Worm (Caenorhabditis elegans) whole organism, L4 larva: ENCODE results near the gene eri-12.
"Not testable (repeated sequence)": the region's sequence is repeated elsewhere in the genome, so short reads cannot be mapped to it uniquely, and the experiment has no call there.

Experiments
- F37D6.2 ChIP-seq: sonication (generic microtip); optimal IDR thresholded peaks from 2 replicates; lab custom pipeline; 2016; ENCODE audit warnings: mild to moderate bottlenecking, missing genetic modification characterization, missing compliant biosample characterization
- T26A8.4 ChIP-seq: fragments of 200-800 bp; sonication (Bioruptor generic); IDR thresholded peaks from 2 replicates; pipeline ENCODE4 v1.3.6; 2022; ENCODE audit warnings: missing genetic modification characterization, missing compliant biosample characterization
- ZK546.5 ChIP-seq, 2 experiments: sonication (generic microtip); optimal IDR thresholded peaks; 2 replicates each; lab custom pipeline; 2017; ENCODE audit warnings: missing biosample characterization in 2 of 2, missing genetic modification characterization in 2 of 2
- ceh-20 ChIP-seq: fragments of 200-800 bp; sonication (Bioruptor generic); IDR thresholded peaks from 2 replicates; pipeline ENCODE4 v1.3.6; 2022; ENCODE audit warnings: missing genetic modification reagents, missing genetic modification characterization, missing compliant biosample characterization
- daf-16 ChIP-seq, 3 experiments: sonication (generic microtip); optimal IDR thresholded peaks; 2 replicates each; lab custom pipeline; 2016 to 2017; ENCODE audit warnings: missing genetic modification characterization in 3 of 3, missing genetic modification reagents in 3 of 3, mild to moderate bottlenecking in 2 of 3, missing compliant biosample characterization in 2 of 3, missing biosample characterization in 1 of 3, moderate library complexity in 1 of 3
- daf-19 ChIP-seq: fragments of 200-800 bp; sonication (Bioruptor generic); conservative IDR thresholded peaks from 2 replicates; pipeline ENCODE4 v1.3.6; 2022; ENCODE audit warnings: missing genetic modification characterization, missing compliant biosample characterization
- daf-8 ChIP-seq: fragments of 200-800 bp; sonication (Bioruptor generic); IDR thresholded peaks from 2 replicates; pipeline ENCODE4 v1.3.6; 2022; ENCODE audit warnings: missing genetic modification characterization, missing compliant biosample characterization
- dmd-6 ChIP-seq: fragments of 200-800 bp; sonication (Bioruptor generic); IDR thresholded peaks from 2 replicates; pipeline ENCODE4 v1.3.6; 2022; ENCODE audit warnings: missing genetic modification reagents, missing genetic modification characterization, missing compliant biosample characterization
- dmd-9 ChIP-seq: fragments of 200-800 bp; sonication (Bioruptor generic); IDR thresholded peaks from 2 replicates; pipeline ENCODE4 v1.3.6; 2022; ENCODE audit warnings: missing genetic modification reagents, missing genetic modification characterization, missing compliant biosample characterization
- gei-8 ChIP-seq: fragments of 200-800 bp; sonication (Bioruptor generic); optimal IDR thresholded peaks from 2 replicates; lab custom pipeline; 2018; ENCODE audit warnings: mild to moderate bottlenecking, missing genetic modification characterization, missing compliant biosample characterization
- hlh-11 ChIP-seq: fragments of 200-800 bp; sonication (Bioruptor generic); optimal IDR thresholded peaks from 2 replicates; lab custom pipeline; 2018; ENCODE audit warnings: mild to moderate bottlenecking, missing genetic modification characterization, missing compliant biosample characterization
- hlh-30 ChIP-seq: sonication (generic microtip); optimal IDR thresholded peaks from 2 replicates; lab custom pipeline; 2017; ENCODE audit warnings: antibody characterized with exemption, mild to moderate bottlenecking, missing genetic modification characterization, missing compliant biosample characterization; ENCODE audit not compliant: insufficient read depth
- madf-5 ChIP-seq, 2 experiments: fragments of 200-800 bp; sonication (Bioruptor generic); IDR thresholded peaks; 2 replicates each; pipeline ENCODE4 v1.3.6; 2022; ENCODE audit warnings: missing compliant biosample characterization in 2 of 2, missing genetic modification characterization in 2 of 2
- mdl-1 ChIP-seq, 2 experiments: fragments of 150-350 bp in 1 of 2; sonication (generic microtip) in 1 of 2; optimal IDR thresholded peaks; 2 replicates each; lab custom pipeline; 2014 to 2017; ENCODE audit warnings: missing biosample characterization in 2 of 2, missing genetic modification characterization in 2 of 2
- mdt-29 ChIP-seq: fragments of 200-800 bp; sonication (Bioruptor generic); IDR thresholded peaks from 2 replicates; pipeline ENCODE4 v1.3.6; 2022; ENCODE audit warnings: missing genetic modification reagents, missing genetic modification characterization, missing compliant biosample characterization
- mes-2 ChIP-seq: sonication (generic microtip); optimal IDR thresholded peaks from 2 replicates; lab custom pipeline; 2016; ENCODE audit warnings: missing genotype, mild to moderate bottlenecking, missing genetic modification characterization, missing compliant biosample characterization; ENCODE audit not compliant: poor library complexity, severe bottlenecking
- mxl-2 ChIP-seq: fragments of 200-800 bp; sonication (Bioruptor generic); conservative IDR thresholded peaks from 2 replicates; pipeline ENCODE4 v1.3.6; 2022; ENCODE audit warnings: missing genetic modification reagents, missing genetic modification characterization, missing compliant biosample characterization
- mxl-3 ChIP-seq: fragments of 200-800 bp; sonication (Bioruptor generic); optimal IDR thresholded peaks from 2 replicates; lab custom pipeline; 2018; ENCODE audit warnings: mild to moderate bottlenecking, missing genetic modification characterization, missing compliant biosample characterization
- nhr-28 ChIP-seq: fragments of 150-350 bp; optimal IDR thresholded peaks from 2 replicates; lab custom pipeline; 2014; ENCODE audit warnings: missing biosample characterization, missing genetic modification characterization
- nhr-41 ChIP-seq: fragments of 200-800 bp; sonication (Bioruptor generic); IDR thresholded peaks from 2 replicates; pipeline ENCODE4 v1.3.6; 2022; ENCODE audit warnings: missing genetic modification reagents, missing genetic modification characterization, missing compliant biosample characterization
- nhr-42 ChIP-seq: fragments of 200-800 bp; sonication (Bioruptor generic); IDR thresholded peaks from 2 replicates; pipeline ENCODE4 v1.3.6; 2022; ENCODE audit warnings: missing genetic modification characterization, missing compliant biosample characterization
- nhr-77 ChIP-seq: fragments of 150-350 bp; optimal IDR thresholded peaks from 2 replicates; lab custom pipeline; 2014; ENCODE audit warnings: missing biosample characterization, missing genetic modification characterization
- php-3 ChIP-seq: fragments of 200-800 bp; sonication (Bioruptor generic); IDR thresholded peaks from 2 replicates; pipeline ENCODE4 v1.3.6; 2022; ENCODE audit warnings: missing genetic modification reagents, missing genetic modification characterization, missing compliant biosample characterization
- saeg-2 ChIP-seq: fragments of 200-800 bp; sonication (Bioruptor generic); IDR thresholded peaks from 2 replicates; pipeline ENCODE4 v1.3.6; 2022; ENCODE audit warnings: missing genetic modification reagents, missing genetic modification characterization, missing compliant biosample characterization
- set-16 ChIP-seq: fragments of 200-800 bp; sonication (Bioruptor generic); IDR thresholded peaks from 2 replicates; pipeline ENCODE4 v1.3.6; 2022; ENCODE audit warnings: missing genetic modification reagents, missing genetic modification characterization, missing compliant biosample characterization
- tag-97 ChIP-seq: fragments of 200-800 bp; sonication (Bioruptor generic); IDR thresholded peaks from 2 replicates; pipeline ENCODE4 v1.3.6; 2022; ENCODE audit warnings: missing genetic modification characterization, missing compliant biosample characterization
- unc-62 ChIP-seq, 3 experiments: fragments of 150-350 bp in 1 of 3; sonication (generic microtip); optimal IDR thresholded peaks in 2 of 3; peaks in 1 of 3; 1 replicate in 1 of 3; 2 replicates in 2 of 3; lab custom pipeline; 2014 to 2017; ENCODE audit warnings: missing biosample characterization in 3 of 3, missing genetic modification characterization in 3 of 3, missing genetic modification reagents in 3 of 3, missing genotype in 1 of 3
- zag-1 ChIP-seq: fragments of 150-350 bp; optimal IDR thresholded peaks from 2 replicates; lab custom pipeline; 2014; ENCODE audit warnings: missing biosample characterization, missing genetic modification characterization
- zfp-2 ChIP-seq: sonication (generic microtip); optimal IDR thresholded peaks from 2 replicates; lab custom pipeline; 2016; ENCODE audit warnings: mild to moderate bottlenecking, missing genetic modification characterization, missing compliant biosample characterization

eri-12 gene

DNA sequence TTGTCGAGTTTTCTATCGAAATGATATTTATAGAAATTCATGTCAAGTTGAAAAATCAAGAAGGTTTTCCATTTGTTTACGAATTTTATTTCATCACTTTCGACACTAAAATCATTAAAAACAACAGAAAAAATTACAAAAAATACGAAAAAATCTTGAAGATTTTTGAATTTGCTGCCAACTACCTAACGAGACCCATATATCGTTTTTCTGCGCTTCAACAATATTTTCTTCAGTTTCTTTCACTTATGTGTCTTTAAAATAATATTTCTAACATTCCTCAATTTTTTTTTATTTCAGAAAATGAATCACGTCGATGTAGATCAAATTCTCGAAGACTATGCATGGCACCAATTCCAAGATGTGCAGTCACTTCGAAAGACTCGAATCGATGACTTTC, 27.4 kb upstream of the eri-12 start, which contains the start of gene lin-24:
Gene lin-24 (plus strand): TSS at position 301 of the 400 bp plus-strand sequence.
- TF ChIP-seq dmd-6 (GFP tag; lab: Robert Waterston, UW), result no peak

DNA sequence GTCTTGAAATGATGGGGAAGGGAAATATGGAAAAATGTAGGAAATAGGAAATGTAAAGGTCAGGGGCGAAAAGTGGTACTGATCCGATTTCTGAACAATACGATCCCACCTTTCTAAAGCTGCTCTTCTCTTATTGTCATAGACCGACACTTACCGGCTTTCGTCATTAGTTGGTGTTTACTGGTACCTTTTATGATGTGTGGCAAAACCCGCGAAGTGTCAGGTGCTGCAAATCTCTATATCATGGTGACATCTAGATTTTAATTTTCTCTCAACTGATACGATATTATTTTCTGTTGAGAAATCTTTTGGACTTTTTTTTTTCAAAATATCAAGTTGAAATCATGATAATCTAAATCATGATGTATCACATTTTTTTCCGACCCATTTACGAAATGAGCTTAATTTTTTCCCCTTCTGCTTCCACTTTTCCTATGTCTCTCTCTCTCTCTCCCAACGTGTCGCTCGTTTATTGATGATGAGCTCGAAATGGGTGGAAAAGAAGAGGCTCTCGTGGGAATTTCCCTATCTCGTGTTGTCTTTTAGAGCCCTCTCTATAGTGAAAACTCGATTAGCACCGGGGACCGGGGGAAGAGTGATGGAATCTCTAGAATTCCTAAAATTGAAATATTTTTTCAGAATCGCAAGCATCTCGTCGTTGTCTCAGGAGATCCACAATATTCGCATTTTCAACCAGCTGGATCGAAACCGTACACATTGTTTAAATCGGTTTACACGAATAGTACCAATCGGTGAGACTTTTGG, 25.1 kb upstream of the eri-12 start:
- TF ChIP-seq ceh-20 (0 out of 2 replicates have a peak, but pooled peaks have one; percentile 16), hlh-30 (tag; lab: Kevin White, UChicago) (peak; percentile 17), mdl-1 (tag; optimal IDR thresholded peaks at IDR 0.05; lab: Kevin White, UChicago) (no peak), nhr-42 (no peak), mdt-29 (GFP tag; lab: Robert Waterston, UW) (no peak), ZK546.5 (tag; optimal IDR thresholded peaks at IDR 0.05; lab: Kevin White, UChicago) (no peak), unc-62 (GFP tag; optimal IDR thresholded peaks at IDR 0.05 in 1 of 2; lab: Kevin White, UChicago) (peak in 1 of 2 experiments; percentile 60), unc-62 (tag; optimal IDR thresholded peaks at IDR 0.05; lab: Kevin White, UChicago) (no peak)
- TF ChIP-seq, all 104 proteins: peak for 3

DNA sequence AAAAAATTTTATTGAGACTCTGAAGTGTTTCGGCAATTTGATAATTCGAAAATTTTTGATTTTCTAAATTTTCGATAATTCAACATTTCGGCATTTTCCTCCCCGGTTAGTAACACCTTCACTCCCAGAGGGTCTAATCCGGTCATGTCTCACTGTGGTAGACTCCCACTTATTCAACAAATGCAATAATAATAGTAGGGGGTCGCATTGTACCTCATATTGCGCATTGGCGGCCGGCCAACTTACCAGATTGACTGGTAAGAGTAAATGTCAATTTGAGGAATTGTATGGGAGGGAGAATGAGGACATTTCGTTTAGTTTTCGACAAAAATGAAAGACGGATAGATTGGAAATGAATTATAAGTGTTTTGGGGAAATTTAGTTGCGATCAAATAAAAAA, 22.9 kb upstream of the eri-12 start:
- peak; percentile 1 for TF ChIP-seq mes-2 (tag; lab: Kevin White, UChicago)
- no peak for TF ChIP-seq dmd-9 (GFP tag; lab: Robert Waterston, UW)

- TF ChIP-seq daf-16 (GFP tag; optimal IDR thresholded peaks at IDR 0.05; lab: Kevin White, UChicago) (no peak), daf-16 (tag; optimal IDR thresholded peaks at IDR 0.05; lab: Kevin White, UChicago) (no peak), mxl-3 (GFP tag; lab: Kevin White, UChicago) (no peak), unc-62 (GFP tag; optimal IDR thresholded peaks at IDR 0.05 in 1 of 2; lab: Kevin White, UChicago) (no peak), unc-62 (tag; optimal IDR thresholded peaks at IDR 0.05; lab: Kevin White, UChicago) (no peak), F37D6.2 (tag; lab: Kevin White, UChicago) (no peak), nhr-77 (tag; lab: Kevin White, UChicago) (no peak), daf-19 (GFP tag; lab: Robert Waterston, UW) (no peak), daf-8 (GFP tag; lab: Robert Waterston, UW) (no peak), set-16 (GFP tag; lab: Robert Waterston, UW) (no peak), nhr-28 (tag; lab: Kevin White, UChicago) (no peak), zfp-2 (tag; lab: Kevin White, UChicago) (no peak), hlh-11 (tag; lab: Kevin White, UChicago) (no peak), nhr-41 (GFP tag; lab: Robert Waterston, UW) (no peak), mxl-2 (GFP tag; lab: Robert Waterston, UW) (no peak), zag-1 (tag; lab: Kevin White, UChicago) (no peak), gei-8 (no peak)
These were observed 21.6 kb upstream of the eri-12 start for ce11 chrIV:12134991-12135390.

- TF ChIP-seq madf-5 (GFP tag; IDR thresholded peaks at IDR 0.05; lab: Robert Waterston, UW); tag-97 (GFP tag; lab: Robert Waterston, UW); php-3 (GFP tag; lab: Robert Waterston, UW): not testable (repeated sequence)
- TF ChIP-seq, all 104 proteins: peak for 0; not testable (repeated sequence) for 104
These were observed 18.5 kb upstream of the eri-12 start, which contains the start of gene B0001.4 for ce11 chrIV:12138093-12138492. Gene B0001.4 (minus strand): TSS chrIV:12138193.

- TF ChIP-seq gei-8, result no peak
- TF ChIP-seq madf-5 (GFP tag; IDR thresholded peaks at IDR 0.05; lab: Robert Waterston, UW), result no peak
- peak in 1 of 2 experiments; percentile 50 for TF ChIP-seq unc-62 (GFP tag; optimal IDR thresholded peaks at IDR 0.05 in 1 of 2; lab: Kevin White, UChicago)
- TF ChIP-seq unc-62 (tag; optimal IDR thresholded peaks at IDR 0.05; lab: Kevin White, UChicago), result no peak
- TF ChIP-seq zfp-2 (tag; lab: Kevin White, UChicago), result no peak
- no peak for TF ChIP-seq T26A8.4 (GFP tag; lab: Robert Waterston, UW)
- TF ChIP-seq mdl-1 (tag; optimal IDR thresholded peaks at IDR 0.05; lab: Kevin White, UChicago), result no peak
- no peak for TF ChIP-seq tag-97 (GFP tag; lab: Robert Waterston, UW)
- no peak for TF ChIP-seq saeg-2
These were observed 15.7 kb upstream of the eri-12 start, which contains the start of gene B0001.8 for ce11 chrIV:12140959-12141358. Gene B0001.8 (minus strand): TSS chrIV:12141059.
